Fruit fly (Drosophila melanogaster): ENCODE data around the gene GatC.

GatC gene

DNA sequence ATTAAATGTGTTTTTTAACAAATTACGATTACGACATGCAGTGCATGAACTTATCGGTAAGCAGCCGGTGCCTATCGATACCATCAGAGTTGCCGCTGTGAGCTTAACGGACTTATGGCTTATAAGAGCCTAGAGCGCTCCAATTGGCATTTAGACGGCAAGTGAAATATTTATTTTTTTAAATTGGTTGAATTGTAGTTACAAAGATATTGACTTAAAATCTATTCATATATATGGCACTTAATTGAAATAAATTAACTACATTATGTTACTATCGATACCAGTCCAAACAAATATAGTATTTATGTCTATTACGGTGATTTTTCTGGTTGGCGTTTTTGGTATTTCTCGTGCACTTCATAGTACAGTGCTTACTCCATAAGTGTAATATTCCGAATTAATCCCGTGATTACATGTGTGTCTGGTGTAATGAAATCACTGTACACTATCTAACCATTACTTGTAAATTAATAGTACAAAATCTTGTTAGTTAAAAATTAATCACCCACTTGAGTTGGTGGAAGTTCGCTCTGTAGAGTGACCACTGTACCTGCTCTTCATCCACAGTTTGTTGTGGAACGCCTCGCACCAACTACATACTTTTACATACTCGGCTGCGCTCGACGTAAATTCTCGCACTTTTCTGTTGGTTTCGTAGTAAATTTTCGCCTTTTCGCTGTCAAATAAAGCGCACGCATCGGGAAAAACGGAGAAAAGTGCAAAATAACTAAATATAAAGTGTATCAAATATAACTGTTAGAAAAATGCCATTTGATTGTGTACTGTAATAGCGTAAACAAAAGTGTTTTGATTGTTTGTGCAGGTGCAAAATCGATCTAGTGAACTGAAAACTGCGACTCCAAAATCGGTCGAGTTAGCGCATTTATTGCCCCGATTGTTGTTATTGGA is 2.4 kb upstream of the GatC start, which contains the start of the genes mRpS23 and CenG1A (continued):
- peak; percentile 100 for TF ChIP-seq Gug (GFP tag; IDR thresholded peaks at IDR 0.05)
- peak; percentile 100 for TF ChIP-seq CG3032 (tag; optimal IDR thresholded peaks at IDR 0.05)
- peak; percentile 99 for TF ChIP-seq CG9139 (GFP tag; optimal IDR thresholded peaks at IDR 0.05)
- TF ChIP-seq CG3919 (GFP tag; optimal IDR thresholded peaks at IDR 0.05): peak; percentile 100
- peak; percentile 99 for TF ChIP-seq CG11902 (GFP tag; optimal IDR thresholded peaks at IDR 0.05)
- TF ChIP-seq ss (GFP tag; optimal IDR thresholded peaks at IDR 0.05): peak; percentile 100
- TF ChIP-seq achi (GFP tag; optimal IDR thresholded peaks at IDR 0.05): peak; percentile 99
- TF ChIP-seq Ets96B (tag; optimal IDR thresholded peaks at IDR 0.05): peak; percentile 100
- peak; percentile 100 for TF ChIP-seq esn (GFP tag; optimal IDR thresholded peaks at IDR 0.05)
- peak; percentile 100 for TF ChIP-seq eg (GFP tag; IDR thresholded peaks at IDR 0.05)
- TF ChIP-seq CG16779 (tag; optimal IDR thresholded peaks at IDR 0.05): peak; percentile 99
- TF ChIP-seq svp (GFP tag): peak; percentile 100
- peak; percentile 100 for TF ChIP-seq CG8119 (GFP tag; IDR thresholded peaks at IDR 0.05)
- TF ChIP-seq CG7368 (GFP tag; optimal IDR thresholded peaks at IDR 0.05): peak; percentile 100
- peak; percentile 100 for TF ChIP-seq CG6792 (GFP tag; optimal IDR thresholded peaks at IDR 0.05)
- TF ChIP-seq dsx (GFP tag; optimal IDR thresholded peaks at IDR 0.05; ENCODE audit: poor library complexity, severe bottlenecking): peak; percentile 99
- TF ChIP-seq Sox15 (GFP tag; optimal IDR thresholded peaks at IDR 0.05): peak; percentile 100
- TF ChIP-seq fkh (GFP tag; optimal IDR thresholded peaks at IDR 0.05): peak; percentile 97
- peak; percentile 100 for TF ChIP-seq fd59A (GFP tag; optimal IDR thresholded peaks at IDR 0.05)
- TF ChIP-seq Eip75B (GFP tag; optimal IDR thresholded peaks at IDR 0.05): peak; percentile 100
- peak; percentile 100 for TF ChIP-seq Eip93F (GFP tag; optimal IDR thresholded peaks at IDR 0.05)
- TF ChIP-seq OdsH (GFP tag; optimal IDR thresholded peaks at IDR 0.05): peak; percentile 100
- peak; percentile 99 for TF ChIP-seq dac (GFP tag; optimal IDR thresholded peaks at IDR 0.05)
- TF ChIP-seq CG8319 (GFP tag; optimal IDR thresholded peaks at IDR 0.05): peak; percentile 100
- TF ChIP-seq net (GFP tag; optimal IDR thresholded peaks at IDR 0.05): peak; percentile 100
- TF ChIP-seq CG10631 (GFP tag; optimal IDR thresholded peaks at IDR 0.05): peak; percentile 100
- TF ChIP-seq CG4318 (GFP tag; optimal IDR thresholded peaks at IDR 0.05): peak; percentile 100
- peak; percentile 100 for TF ChIP-seq lz (GFP tag; optimal IDR thresholded peaks at IDR 0.05)
- TF ChIP-seq Smox (GFP tag; optimal IDR thresholded peaks at IDR 0.05): peak; percentile 100

DNA sequence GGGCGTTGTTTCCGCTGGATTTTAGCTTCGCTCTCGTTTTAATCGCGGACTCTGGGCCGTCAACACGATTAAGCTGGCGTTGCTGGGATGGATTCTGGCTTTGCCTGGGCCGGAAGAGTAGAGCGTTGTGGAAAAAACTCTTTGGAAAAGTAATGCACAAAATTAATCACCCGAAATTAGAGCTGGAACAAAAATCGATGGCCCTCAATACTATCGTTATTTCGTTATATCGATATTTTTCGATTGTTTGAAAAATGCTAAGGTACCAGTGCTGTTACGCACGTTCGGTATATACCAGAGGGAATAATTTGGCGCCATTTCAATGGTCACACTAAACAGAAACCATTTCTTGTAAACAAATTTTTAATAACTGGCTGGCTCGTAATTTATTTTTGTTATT is 3.4 kb downstream of the GatC start, which contains the start of the genes Arpc1 and Orc5:
TSS of gene Arpc1 (minus strand) at position 202 of the 400 bp plus-strand sequence.
TSS of gene Orc5 (plus strand) at position 298 of the 400 bp plus-strand sequence.
- no peak for TF ChIP-seq pdm3 (GFP tag; optimal IDR thresholded peaks at IDR 0.05)
- no peak for TF ChIP-seq CG10631 (GFP tag; optimal IDR thresholded peaks at IDR 0.05)
- TF ChIP-seq CG7368 (GFP tag; optimal IDR thresholded peaks at IDR 0.05): no peak
- no peak for TF ChIP-seq Eip78C (GFP tag)
- no peak for TF ChIP-seq CG6792 (GFP tag; optimal IDR thresholded peaks at IDR 0.05)
- no peak for TF ChIP-seq fd59A (GFP tag; optimal IDR thresholded peaks at IDR 0.05)

DNA sequence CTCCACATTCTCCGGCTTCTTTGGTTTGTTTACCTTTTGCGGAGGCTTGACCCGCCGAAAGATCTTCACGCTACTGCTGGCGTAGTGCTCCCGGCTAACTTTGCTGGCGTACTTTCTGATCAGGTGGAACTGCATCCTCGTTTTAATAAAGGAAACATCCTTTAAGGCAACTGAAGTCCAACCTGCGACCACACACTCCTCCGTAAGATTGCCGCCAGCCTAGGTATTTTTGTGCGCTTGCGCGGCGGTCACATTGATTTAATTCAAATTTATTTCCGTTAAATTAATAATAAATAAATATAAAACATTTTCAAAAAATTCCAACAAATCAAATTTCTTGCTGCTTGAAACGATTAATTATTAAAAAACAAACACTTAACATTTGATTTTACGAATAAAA is 5.3 kb downstream of the GatC start, which contains the start of gene PolG1:
TSS of gene PolG1 (minus strand) at position 216 of the 400 bp plus-strand sequence.
- TF ChIP-seq Hr39 (GFP tag; optimal IDR thresholded peaks at IDR 0.05): no peak
- TF ChIP-seq fd59A (GFP tag; optimal IDR thresholded peaks at IDR 0.05): no peak
- TF ChIP-seq Eip75B (GFP tag; optimal IDR thresholded peaks at IDR 0.05): no peak
- no peak for TF ChIP-seq salr (GFP tag; optimal IDR thresholded peaks at IDR 0.05)
- peak; percentile 77 for TF ChIP-seq CG1621 (tag; optimal IDR thresholded peaks at IDR 0.05)
- no peak for TF ChIP-seq Sox102F (GFP tag; optimal IDR thresholded peaks at IDR 0.05)
